Worm (Caenorhabditis elegans): ENCODE data around the gene H11L12.1.

DNA sequence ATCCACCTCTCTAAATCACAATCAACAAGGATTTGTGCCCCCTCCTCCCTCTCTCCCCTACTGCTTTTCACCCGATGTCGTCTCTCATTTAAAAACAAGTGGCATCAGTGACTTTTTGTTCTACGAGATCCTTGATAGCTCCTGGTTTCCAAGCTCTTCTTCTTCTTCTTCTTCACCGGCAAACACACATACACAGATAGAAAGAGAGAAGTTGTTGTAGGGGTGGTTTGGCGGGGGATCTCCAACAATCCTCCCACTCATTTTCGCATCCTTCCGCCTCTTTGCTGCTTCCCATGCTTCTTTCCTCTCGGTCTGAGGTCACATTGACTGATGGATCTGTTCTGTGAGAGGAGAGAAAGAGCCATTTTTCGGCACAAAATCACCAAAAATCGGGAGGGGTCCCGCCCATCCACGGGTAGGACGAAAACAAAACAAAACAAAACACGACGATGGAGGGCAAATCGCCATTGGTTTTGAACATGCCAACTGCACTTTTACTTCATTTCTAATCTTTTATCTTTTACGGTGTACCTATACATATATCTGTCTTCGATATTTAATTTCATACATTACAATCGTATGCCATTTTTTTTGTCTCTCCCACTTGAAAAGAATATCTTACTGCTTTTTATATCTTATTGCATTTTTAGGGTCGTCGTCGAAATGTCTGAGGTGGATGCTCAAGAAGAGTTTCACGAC, 41.0 kb downstream of the H11L12.1 start, which contains the start of gene T23E7.2:
- TF ChIP-seq ztf-23 (GFP tag; IDR thresholded peaks at IDR 0.05) (no peak), tab-1 (GFP tag; IDR thresholded peaks at IDR 0.05) (no peak), ztf-29 (GFP tag; IDR thresholded peaks at IDR 0.05) (no peak), cog-1 (tag; optimal IDR thresholded peaks at IDR 0.05) (no peak), ref-1 (GFP tag; conservative IDR thresholded peaks at IDR 0.05) (no peak), flt-1 (GFP tag; IDR thresholded peaks at IDR 0.05) (no peak)
